Worm (Caenorhabditis elegans) whole organism, L1 larva: ENCODE data around the gene bmy-1.

ENCODE experiments used
- C04F5.9 ChIP-seq: sonication (generic microtip); optimal IDR thresholded peaks from 2 replicates; lab custom pipeline; 2016; ENCODE audit warnings: missing genetic modification characterization, missing compliant biosample characterization
- alr-1 ChIP-seq: fragments of 200-800 bp; sonication (Bioruptor generic); optimal IDR thresholded peaks from 2 replicates; lab custom pipeline; 2018; ENCODE audit warnings: borderline replicate concordance, mild to moderate bottlenecking, missing genetic modification characterization, missing compliant biosample characterization
- aly-2 ChIP-seq: fragments of 150-350 bp; optimal IDR thresholded peaks from 2 replicates; lab custom pipeline; 2014; ENCODE audit warnings: missing biosample characterization, missing genetic modification characterization
- ama-1 ChIP-seq: fragments of 150-350 bp; optimal IDR thresholded peaks from 2 replicates; lab custom pipeline; 2014
- blmp-1 ChIP-seq: fragments of 150-350 bp; optimal IDR thresholded peaks from 2 replicates; lab custom pipeline; 2014; ENCODE audit warnings: missing biosample characterization, missing genetic modification characterization
- ceh-63 ChIP-seq: fragments of 200-800 bp; sonication (Bioruptor generic); optimal IDR thresholded peaks from 2 replicates; lab custom pipeline; 2018; ENCODE audit warnings: mild to moderate bottlenecking, missing genetic modification characterization, missing compliant biosample characterization
- ceh-8 ChIP-seq: fragments of 200-800 bp; sonication (Bioruptor generic); optimal IDR thresholded peaks from 2 replicates; lab custom pipeline; 2018; ENCODE audit warnings: mild to moderate bottlenecking, missing genetic modification characterization, moderate library complexity, missing compliant biosample characterization
- ces-1 ChIP-seq: fragments of 150-350 bp; optimal IDR thresholded peaks from 2 replicates; lab custom pipeline; 2014; ENCODE audit warnings: missing biosample characterization, missing genetic modification reagents, missing genetic modification characterization
- dsc-1 ChIP-seq: sonication (generic microtip); optimal IDR thresholded peaks from 2 replicates; lab custom pipeline; 2016; ENCODE audit warnings: mild to moderate bottlenecking, missing genetic modification characterization, missing compliant biosample characterization
- efl-1 ChIP-seq, 4 experiments: fragments of 150-350 bp; optimal IDR thresholded peaks in 3 of 4; peaks in 1 of 4; 1 replicate in 1 of 4; 2 replicates in 3 of 4; lab custom pipeline; 2014; ENCODE audit warnings: missing biosample characterization in 2 of 4, missing genetic modification characterization in 2 of 4, missing genetic modification reagents in 2 of 4
- elt-2 ChIP-seq: sonication (generic microtip); optimal IDR thresholded peaks from 2 replicates; lab custom pipeline; 2016; ENCODE audit warnings: missing genetic modification characterization, mild to moderate bottlenecking, inconsistent platforms, missing compliant biosample characterization, missing genetic modification reagents
- elt-3 ChIP-seq, 6 experiments: fragments of 150-350 bp in 1 of 6; sonication (generic microtip); optimal IDR thresholded peaks; 2 replicates each; lab custom pipeline; 2017 to 2018; ENCODE audit warnings: missing biosample characterization in 6 of 6, missing genetic modification characterization in 6 of 6, inconsistent platforms in 1 of 6
- ets-5 ChIP-seq: fragments of 200-800 bp; sonication (Bioruptor generic); IDR thresholded peaks from 2 replicates; pipeline ENCODE4 v1.3.6; 2022; ENCODE audit warnings: missing genetic modification characterization, missing compliant biosample characterization
- fkh-10 ChIP-seq: sonication (generic microtip); optimal IDR thresholded peaks from 2 replicates; lab custom pipeline; 2017; ENCODE audit warnings: missing biosample characterization, missing genetic modification reagents, missing genetic modification characterization
- fos-1 ChIP-seq: fragments of 150-350 bp; optimal IDR thresholded peaks from 2 replicates; lab custom pipeline; 2014; ENCODE audit warnings: missing biosample characterization, missing genetic modification characterization
- irx-1 ChIP-seq: sonication (generic microtip); optimal IDR thresholded peaks from 2 replicates; lab custom pipeline; 2016; ENCODE audit warnings: missing genetic modification characterization, missing compliant biosample characterization
- isw-1 ChIP-seq: fragments of 200-800 bp; sonication (Bioruptor generic); IDR thresholded peaks from 2 replicates; pipeline ENCODE4 v1.3.6; 2022; ENCODE audit warnings: missing genetic modification characterization, missing compliant biosample characterization
- lin-13 ChIP-seq: fragments of 150-350 bp; optimal IDR thresholded peaks from 2 replicates; lab custom pipeline; 2014; ENCODE audit warnings: missing biosample characterization, missing genetic modification reagents, missing genetic modification characterization
- lin-14 ChIP-seq: fragments of 200-800 bp; sonication (Bioruptor generic); optimal IDR thresholded peaks from 2 replicates; lab custom pipeline; 2018; ENCODE audit warnings: mild to moderate bottlenecking, missing genetic modification characterization, moderate library complexity, missing compliant biosample characterization
- lin-15B ChIP-seq: fragments of 150-350 bp; sonication (generic microtip); optimal IDR thresholded peaks from 3 replicates; lab custom pipeline; 2014; ENCODE audit warnings: missing biosample characterization, missing genetic modification characterization
- lin-39 ChIP-seq: fragments of 150-350 bp; optimal IDR thresholded peaks from 2 replicates; lab custom pipeline; 2014; ENCODE audit warnings: missing biosample characterization, missing genetic modification reagents, missing genetic modification characterization
- lsy-2 ChIP-seq, 2 experiments: fragments of 150-350 bp; optimal IDR thresholded peaks; 2 replicates each; lab custom pipeline; 2014; ENCODE audit warnings: missing biosample characterization in 2 of 2, missing genetic modification characterization in 2 of 2
- mab-9 ChIP-seq: fragments of 200-800 bp; sonication (Bioruptor generic); IDR thresholded peaks from 2 replicates; pipeline ENCODE4 v1.3.6; 2022; ENCODE audit warnings: missing genetic modification reagents, missing genetic modification characterization, missing compliant biosample characterization
- mdl-1 ChIP-seq, 2 experiments: fragments of 150-350 bp; optimal IDR thresholded peaks; 2 replicates each; lab custom pipeline; 2014 to 2017; ENCODE audit warnings: missing biosample characterization in 2 of 2, missing genetic modification characterization in 2 of 2, inconsistent platforms in 1 of 2
- mef-2 ChIP-seq: fragments of 150-350 bp; optimal IDR thresholded peaks from 2 replicates; lab custom pipeline; 2014; ENCODE audit warnings: missing biosample characterization, missing genetic modification characterization
- nhr-19 ChIP-seq: fragments of 200-800 bp; sonication (Bioruptor generic); conservative IDR thresholded peaks from 2 replicates; pipeline ENCODE4 v1.3.6; 2022; ENCODE audit warnings: missing genetic modification characterization, missing compliant biosample characterization
- nhr-47 ChIP-seq: sonication (generic microtip); optimal IDR thresholded peaks from 2 replicates; lab custom pipeline; 2016; ENCODE audit warnings: mild to moderate bottlenecking, missing genetic modification characterization, moderate library complexity, missing compliant biosample characterization
- nhr-71 ChIP-seq: sonication (generic microtip); optimal IDR thresholded peaks from 2 replicates; lab custom pipeline; 2016; ENCODE audit warnings: mild to moderate bottlenecking, missing genetic modification characterization, moderate library complexity, missing compliant biosample characterization
- nhr-84 ChIP-seq: sonication (generic microtip); optimal IDR thresholded peaks from 2 replicates; lab custom pipeline; 2017; ENCODE audit warnings: missing biosample characterization, missing genetic modification characterization
- nhr-85 ChIP-seq: sonication (generic microtip); peaks from one replicate; lab custom pipeline; 2016; ENCODE audit warnings: missing genetic modification characterization, inconsistent platforms, missing compliant biosample characterization
- nhr-90 ChIP-seq: sonication (generic microtip); optimal IDR thresholded peaks from 2 replicates; lab custom pipeline; 2016; ENCODE audit warnings: mild to moderate bottlenecking, missing genetic modification characterization, missing compliant biosample characterization; ENCODE audit not compliant: poor library complexity
- pax-3 ChIP-seq: fragments of 200-800 bp; sonication (Bioruptor generic); optimal IDR thresholded peaks from 2 replicates; lab custom pipeline; 2018; ENCODE audit warnings: mild to moderate bottlenecking, missing genetic modification characterization, moderate library complexity, missing compliant biosample characterization
- rnt-1 ChIP-seq: sonication (generic microtip); optimal IDR thresholded peaks from 2 replicates; lab custom pipeline; 2016; ENCODE audit warnings: mild to moderate bottlenecking, missing genetic modification characterization, moderate library complexity, missing compliant biosample characterization
- snpc-4 ChIP-seq: fragments of 150-350 bp; optimal IDR thresholded peaks from 2 replicates; lab custom pipeline; 2014; ENCODE audit warnings: missing biosample characterization, missing genetic modification characterization
- snu-23 ChIP-seq: sonication (generic microtip); optimal IDR thresholded peaks from 2 replicates; lab custom pipeline; 2016; ENCODE audit warnings: missing genetic modification characterization, missing compliant biosample characterization
- sptf-1 ChIP-seq: fragments of 150-350 bp; optimal IDR thresholded peaks from 2 replicates; lab custom pipeline; 2014; ENCODE audit warnings: missing biosample characterization, missing genetic modification characterization
- tbx-2 ChIP-seq: sonication (generic microtip); optimal IDR thresholded peaks from 2 replicates; lab custom pipeline; 2016; ENCODE audit warnings: missing genetic modification characterization, missing compliant biosample characterization
- unc-130 ChIP-seq: fragments of 150-350 bp; optimal IDR thresholded peaks from 2 replicates; lab custom pipeline; 2017; ENCODE audit warnings: missing biosample characterization, missing genetic modification characterization, inconsistent platforms
- unc-86 ChIP-seq: sonication (generic microtip); optimal IDR thresholded peaks from 2 replicates; lab custom pipeline; 2016; ENCODE audit warnings: missing genetic modification characterization, missing compliant biosample characterization
- zip-4 ChIP-seq: fragments of 200-800 bp; sonication (Bioruptor generic); optimal IDR thresholded peaks from 2 replicates; lab custom pipeline; 2018; ENCODE audit warnings: mild to moderate bottlenecking, missing genetic modification characterization, moderate library complexity, missing compliant biosample characterization

The bmy-1 gene

DNA sequence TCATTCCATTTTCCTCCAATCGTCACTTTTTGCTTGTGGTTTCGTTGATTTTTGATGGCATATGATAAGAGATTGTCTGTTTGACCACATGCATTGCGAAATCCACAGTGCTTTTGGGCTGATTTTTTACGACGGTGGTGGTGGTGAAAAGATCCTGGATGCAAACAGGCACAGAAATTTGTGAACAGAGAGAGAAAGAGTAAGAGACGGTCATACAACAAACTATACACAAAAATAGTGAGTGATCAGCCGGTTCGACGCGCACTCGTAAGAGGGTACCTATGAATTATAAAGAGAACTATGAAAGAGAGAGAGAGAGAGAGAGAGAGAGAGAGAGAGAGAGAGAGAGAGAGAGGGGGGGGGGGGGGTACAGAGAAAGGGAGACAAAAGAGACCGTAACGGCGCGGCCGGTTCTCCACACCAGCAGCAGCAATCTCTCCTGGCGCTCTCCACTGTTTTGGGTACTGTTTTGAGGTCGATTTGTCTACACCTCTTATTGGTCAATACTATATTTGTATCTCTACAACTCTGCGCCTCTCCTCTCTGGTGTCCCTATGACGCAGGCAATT is 36.7 kb upstream of the bmy-1 start (continued):
- peak; percentile 83 for TF ChIP-seq nhr-71 (tag; lab: Kevin White, UChicago)
- TF ChIP-seq lin-39 (tag; lab: Kevin White, UChicago) = no peak
- TF ChIP-seq nhr-19 (GFP tag; lab: Robert Waterston, UW) = peak; percentile 72
- TF ChIP-seq nhr-90 (tag; lab: Kevin White, UChicago) = peak; percentile 77
- peak; percentile 59 for TF ChIP-seq nhr-47 (tag; lab: Kevin White, UChicago)
- TF ChIP-seq sptf-1 (tag; lab: Kevin White, UChicago) = no peak
- TF ChIP-seq tbx-2 (tag; lab: Kevin White, UChicago) = peak; percentile 73
- peak; percentile 76 for TF ChIP-seq snu-23 (GFP tag; lab: Kevin White, UChicago)
- no peak for TF ChIP-seq ets-5
- TF ChIP-seq zip-4 = peak; percentile 41
- TF ChIP-seq mdl-1 (tag; optimal IDR thresholded peaks at IDR 0.05; lab: Kevin White, UChicago) = peak in 1 of 2 experiments; percentile 26
- TF ChIP-seq rnt-1 (tag; lab: Kevin White, UChicago) = peak; percentile 2
- TF ChIP-seq pax-3 = peak; percentile 36
- TF ChIP-seq mef-2 = no peak
- peak; percentile 88 for TF ChIP-seq lin-14
- TF ChIP-seq snpc-4 (tag; lab: Kevin White, UChicago) = peak; percentile 1
- TF ChIP-seq unc-86 (tag; lab: Kevin White, UChicago) = no peak
- no peak for TF ChIP-seq unc-130 (tag; lab: Kevin White, UChicago)
- no peak for TF ChIP-seq ces-1
- no peak for TF ChIP-seq aly-2 (tag; lab: Kevin White, UChicago)
- no peak for TF ChIP-seq ama-1 (lab: Kevin White, UChicago)
- no peak for TF ChIP-seq ceh-63 (GFP tag; lab: Kevin White, UChicago)
- TF ChIP-seq fos-1 (tag; lab: Kevin White, UChicago) = no peak
- TF ChIP-seq ceh-8 (GFP tag; lab: Kevin White, UChicago) = peak; percentile 60
- peak; percentile 14 for TF ChIP-seq lin-13 (GFP tag; lab: Kevin White, UChicago)
- TF ChIP-seq lsy-2 (tag; optimal IDR thresholded peaks at IDR 0.05; lab: Kevin White, UChicago) = peak; percentile 7 to 45
- no peak for TF ChIP-seq lin-15B (tag; lab: Kevin White, UChicago)
- TF ChIP-seq mab-9 (GFP tag; lab: Robert Waterston, UW) = no peak
- no peak for TF ChIP-seq fkh-10
- no peak for TF ChIP-seq dsc-1
- TF ChIP-seq C04F5.9 (tag; lab: Kevin White, UChicago) = no peak
- peak; percentile 100 for TF ChIP-seq nhr-85 (tag; lab: Kevin White, UChicago)

ce11 chrII:5322732-5323326 is 35.7 kb upstream of the bmy-1 start, which contains the start of gene vhp-1:
TSS of gene vhp-1 (plus strand) at chrII:5323276.
- peak; percentile 30 for TF ChIP-seq lin-14
- TF ChIP-seq nhr-84 (tag; lab: Kevin White, UChicago) = no peak
- no peak for TF ChIP-seq lin-13 (GFP tag; lab: Kevin White, UChicago)
- TF ChIP-seq elt-2 (tag; lab: Kevin White, UChicago) = no peak
- TF ChIP-seq elt-3 (tag; optimal IDR thresholded peaks at IDR 0.05; lab: Kevin White, UChicago) = peak in 3 of 6 experiments; percentile 1 to 69 (median 39)
- TF ChIP-seq nhr-85 (tag; lab: Kevin White, UChicago) = peak; percentile 82
- no peak for TF ChIP-seq isw-1
- no peak for TF ChIP-seq irx-1 (tag; lab: Kevin White, UChicago)
- TF ChIP-seq alr-1 (tag; lab: Kevin White, UChicago) = no peak
- TF ChIP-seq blmp-1 (tag; lab: Kevin White, UChicago) = peak; percentile 61
- TF ChIP-seq sptf-1 (tag; lab: Kevin White, UChicago) = no peak
- no peak for TF ChIP-seq efl-1 (optimal IDR thresholded peaks at IDR 0.05; lab: Kevin White, UChicago)
- TF ChIP-seq efl-1 (GFP tag; optimal IDR thresholded peaks at IDR 0.05 in 1 of 2; lab: Kevin White, UChicago) = peak in 1 of 2 experiments; percentile 47
